Worm (Caenorhabditis elegans): ENCODE results near the gene math-5.

The math-5 gene

ce11 chrII:1882705-1883104 is at the start of gene math-5:
Gene math-5, minus strand, starts transcription at chrII:1882805.
- TF ChIP-seq elt-3 (tag; optimal IDR thresholded peaks at IDR 0.05) (no peak), nhr-6 (tag; optimal IDR thresholded peaks at IDR 0.05) (no peak), ceh-82 (tag; optimal IDR thresholded peaks at IDR 0.05) (no peak), nhr-23 (tag; optimal IDR thresholded peaks at IDR 0.05) (no peak), blmp-1 (tag; optimal IDR thresholded peaks at IDR 0.05; ENCODE audit: insufficient read depth) (no peak), mbf-1 (tag; optimal IDR thresholded peaks at IDR 0.05) (no peak), ama-1 (optimal IDR thresholded peaks at IDR 0.05) (no peak), mdl-1 (tag; optimal IDR thresholded peaks at IDR 0.05) (no peak), zag-1 (tag; optimal IDR thresholded peaks at IDR 0.05) (no peak), skn-1 (tag; optimal IDR thresholded peaks at IDR 0.05) (no peak), egl-27 (tag; optimal IDR thresholded peaks at IDR 0.05) (no peak), gmeb-1 (tag; optimal IDR thresholded peaks at IDR 0.05) (no peak), snpc-4 (tag; optimal IDR thresholded peaks at IDR 0.05) (no peak), nhr-237 (tag; optimal IDR thresholded peaks at IDR 0.05) (no peak)

- TF ChIP-seq R02D3.7 (tag; optimal IDR thresholded peaks at IDR 0.05) (no peak), Y55F3AM.14 (GFP tag; optimal IDR thresholded peaks at IDR 0.05) (no peak), dmd-4 (tag; optimal IDR thresholded peaks at IDR 0.05) (no peak), nhr-12 (tag; optimal IDR thresholded peaks at IDR 0.05) (no peak), nhr-11 (tag; optimal IDR thresholded peaks at IDR 0.05) (no peak), mbf-1 (tag; optimal IDR thresholded peaks at IDR 0.05) (no peak), nhr-25 (tag; optimal IDR thresholded peaks at IDR 0.05) (no peak)
Observed at ce11 chrII:1928578-1928977, 46.0 kb upstream of the math-5 start.

ce11 chrII:1926162-1926561 is 43.6 kb upstream of the math-5 start, which contains the start of gene F52C6.2:
Gene F52C6.2, plus strand, starts transcription at chrII:1926462.
- TF ChIP-seq ZK546.5 (tag; optimal IDR thresholded peaks at IDR 0.05) (no peak), nhr-25 (tag; optimal IDR thresholded peaks at IDR 0.05) (no peak), aly-2 (tag; optimal IDR thresholded peaks at IDR 0.05) (no peak), Y55F3AM.14 (GFP tag; optimal IDR thresholded peaks at IDR 0.05) (no peak), lin-13 (GFP tag; optimal IDR thresholded peaks at IDR 0.05) (no peak), lsy-2 (tag; optimal IDR thresholded peaks at IDR 0.05) (no peak), nhr-21 (tag; optimal IDR thresholded peaks at IDR 0.05) (no peak), unc-39 (tag; optimal IDR thresholded peaks at IDR 0.05) (no peak), egl-27 (tag; optimal IDR thresholded peaks at IDR 0.05) (no peak), ztf-4 (tag; optimal IDR thresholded peaks at IDR 0.05) (no peak), fos-1 (tag; optimal IDR thresholded peaks at IDR 0.05) (no peak), dmd-4 (tag; optimal IDR thresholded peaks at IDR 0.05) (no peak), elt-1 (tag; optimal IDR thresholded peaks at IDR 0.05) (no peak), mbf-1 (tag; optimal IDR thresholded peaks at IDR 0.05) (no peak), ceh-16 (tag; optimal IDR thresholded peaks at IDR 0.05) (no peak), crh-2 (tag; optimal IDR thresholded peaks at IDR 0.05) (no peak), ceh-82 (tag; optimal IDR thresholded peaks at IDR 0.05) (no peak), sma-3 (GFP tag; optimal IDR thresholded peaks at IDR 0.05) (no peak), zag-1 (tag; optimal IDR thresholded peaks at IDR 0.05) (no peak), ama-1 (optimal IDR thresholded peaks at IDR 0.05) (no peak)

DNA sequence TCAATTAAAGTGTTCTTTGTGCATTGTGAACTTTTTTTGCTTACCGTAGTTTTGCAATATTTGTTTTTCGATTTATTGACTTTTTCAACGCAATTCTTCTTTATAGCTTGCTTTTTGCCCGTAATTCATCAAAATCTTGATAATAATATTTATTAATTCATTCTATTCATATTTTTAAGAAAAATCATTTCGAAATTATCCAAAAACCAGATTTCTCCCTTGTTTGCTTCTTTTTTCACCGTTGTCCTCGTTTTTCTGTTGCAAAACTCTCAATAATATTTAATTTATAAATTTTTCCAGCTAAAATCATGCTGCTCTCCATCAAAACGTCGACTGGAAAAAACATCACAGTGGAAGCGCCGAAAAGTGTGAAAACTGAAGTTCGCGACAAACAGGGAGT is 41.9 kb upstream of the math-5 start, which contains the start of gene F52C6.3:
Gene F52C6.3, plus strand, starts transcription at position 301 of the 400 bp plus-strand sequence.
- no peak for TF ChIP-seq mab-5 (tag; optimal IDR thresholded peaks at IDR 0.05)
- no peak for TF ChIP-seq nhr-11 (tag; optimal IDR thresholded peaks at IDR 0.05)
- no peak for TF ChIP-seq nhr-6 (tag; optimal IDR thresholded peaks at IDR 0.05)
- no peak for TF ChIP-seq mbf-1 (tag; optimal IDR thresholded peaks at IDR 0.05)
- no peak for TF ChIP-seq F13H6.1 (tag; optimal IDR thresholded peaks at IDR 0.05)
- no peak for TF ChIP-seq nhr-21 (tag; optimal IDR thresholded peaks at IDR 0.05)
- no peak for TF ChIP-seq sem-4 (tag; optimal IDR thresholded peaks at IDR 0.05)
- TF ChIP-seq unc-62 (GFP tag; optimal IDR thresholded peaks at IDR 0.05) = no peak

DNA sequence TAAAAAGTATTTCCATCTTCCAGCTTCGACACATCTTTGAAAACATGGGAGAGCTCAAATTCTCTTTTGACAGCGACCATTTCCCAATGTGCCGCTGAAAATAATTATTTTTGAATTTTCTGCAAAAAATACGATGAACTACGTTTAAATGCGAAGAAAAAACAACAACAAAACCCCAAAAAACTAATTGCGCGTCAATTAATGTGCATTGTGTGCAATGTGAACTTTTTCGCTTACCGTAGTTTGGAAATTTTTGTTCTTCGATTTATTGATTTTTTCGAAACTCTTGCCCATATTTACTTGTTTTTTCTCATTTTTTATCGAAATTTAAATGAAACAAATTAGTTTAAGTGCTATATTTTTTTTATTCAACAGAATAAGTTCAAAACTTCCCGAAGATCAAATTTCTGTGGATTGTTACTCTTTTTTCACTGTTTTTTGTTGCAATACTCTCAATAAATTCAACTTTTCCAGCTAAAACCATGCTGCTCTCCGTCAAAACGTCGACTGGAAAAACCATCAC is 40.1 kb upstream of the math-5 start, which contains the start of the genes bath-2 and F52C6.4:
Gene bath-2, minus strand, starts transcription at position 101 of the 523 bp plus-strand sequence.
Gene F52C6.4, plus strand, starts transcription at position 473 of the 523 bp plus-strand sequence.
- TF ChIP-seq Y55F3AM.14 (GFP tag; optimal IDR thresholded peaks at IDR 0.05) = no peak
- no peak for TF ChIP-seq elt-3 (tag; optimal IDR thresholded peaks at IDR 0.05)
- no peak for TF ChIP-seq sma-3 (GFP tag; optimal IDR thresholded peaks at IDR 0.05)
- no peak for TF ChIP-seq skn-1 (tag; optimal IDR thresholded peaks at IDR 0.05)
- no peak for TF ChIP-seq C34F6.9 (tag; optimal IDR thresholded peaks at IDR 0.05)
- no peak for TF ChIP-seq mbf-1 (tag; optimal IDR thresholded peaks at IDR 0.05)
- no peak for TF ChIP-seq unc-39 (tag; optimal IDR thresholded peaks at IDR 0.05)
- no peak for TF ChIP-seq nhr-12 (tag; optimal IDR thresholded peaks at IDR 0.05)
- TF ChIP-seq F13H6.1 (tag; optimal IDR thresholded peaks at IDR 0.05) = no peak
- TF ChIP-seq nhr-237 (tag; optimal IDR thresholded peaks at IDR 0.05) = no peak
- no peak for TF ChIP-seq mdl-1 (tag; optimal IDR thresholded peaks at IDR 0.05)
- no peak for TF ChIP-seq blmp-1 (tag; optimal IDR thresholded peaks at IDR 0.05; ENCODE audit: insufficient read depth)
